Fruit fly (Drosophila melanogaster): Measurements from ENCODE around the gene CG7024.

DNA sequence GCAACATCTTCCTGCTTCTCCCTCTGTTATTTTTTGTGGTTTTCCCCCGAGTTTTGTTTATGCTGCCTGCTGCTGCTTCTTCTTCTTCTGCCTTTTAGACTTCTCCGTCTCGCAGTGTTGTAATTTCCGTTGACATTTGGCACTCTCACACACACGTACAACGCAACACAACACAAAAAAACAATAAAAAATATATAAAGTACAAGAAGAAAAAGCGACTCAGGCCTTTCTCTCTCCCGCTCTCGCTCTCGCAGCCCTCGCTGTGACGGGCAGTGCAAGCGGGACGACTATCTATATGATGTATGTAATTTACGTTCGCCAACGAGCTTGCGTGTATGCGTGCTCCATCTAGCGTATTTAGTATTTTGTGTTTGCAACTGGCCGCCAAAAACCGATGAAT, 19.0 kb upstream of the CG7024 start:
- TF ChIP-seq psq (optimal IDR thresholded peaks at IDR 0.05) (no peak), h (optimal IDR thresholded peaks at IDR 0.05) (no peak), Sin3A (optimal IDR thresholded peaks at IDR 0.05) (no peak), Myc (optimal IDR thresholded peaks at IDR 0.05) (no peak)
